Fruit fly (Drosophila melanogaster) whole organism, prepupa: Measurements from ENCODE around the gene Tbh.

Source experiments
- CG11294 ChIP-seq: fragments of 200-800 bp; sonication (Bioruptor generic); IDR thresholded peaks from 2 replicates; pipeline ENCODE4 v1.3.6; 2022; ENCODE audit warnings: missing biosample characterization, missing genetic modification characterization
- CG16779 ChIP-seq: fragments of 200-800 bp; sonication (Bioruptor generic); optimal IDR thresholded peaks from 3 replicates; lab custom pipeline; 2017; ENCODE audit warnings: missing biosample characterization, mild to moderate bottlenecking, missing genetic modification characterization
- CG31627 ChIP-seq: fragments of 200-800 bp; sonication (Bioruptor generic); optimal IDR thresholded peaks from 3 replicates; lab custom pipeline; 2016; ENCODE audit warnings: missing biosample characterization, missing genetic modification characterization
- CG4318 ChIP-seq: fragments of 200-800 bp; sonication (Bioruptor generic); optimal IDR thresholded peaks from 3 replicates; lab custom pipeline; 2017; ENCODE audit warnings: missing biosample characterization, mild to moderate bottlenecking, missing genetic modification characterization
- Ets96B ChIP-seq: fragments of 200-800 bp; optimal IDR thresholded peaks from 2 replicates; lab custom pipeline; 2019; ENCODE audit warnings: missing biosample characterization, mild to moderate bottlenecking, missing genetic modification characterization, moderate library complexity
- Hr38 ChIP-seq: sonication (Bioruptor generic); optimal IDR thresholded peaks from 2 replicates; lab custom pipeline; 2016; ENCODE audit warnings: missing biosample characterization, missing genetic modification characterization
- Hr39 ChIP-seq: fragments of 200-800 bp; sonication (Bioruptor generic); optimal IDR thresholded peaks from 2 replicates; lab custom pipeline; 2016; ENCODE audit warnings: missing biosample characterization, missing genetic modification characterization
- Lpt ChIP-seq: fragments of 200-800 bp; sonication (Bioruptor generic); optimal IDR thresholded peaks from 3 replicates; lab custom pipeline; 2016; ENCODE audit warnings: missing biosample characterization, missing genetic modification characterization
- OdsH ChIP-seq: fragments of 200-800 bp; sonication (Bioruptor generic); optimal IDR thresholded peaks from 3 replicates; lab custom pipeline; 2016; ENCODE audit warnings: missing biosample characterization, missing genetic modification characterization
- Smox ChIP-seq: fragments of 200-800 bp; sonication (Bioruptor generic); optimal IDR thresholded peaks from 3 replicates; lab custom pipeline; 2016; ENCODE audit warnings: missing biosample characterization, missing genetic modification characterization
- Sox102F ChIP-seq: fragments of 200-800 bp; sonication (Bioruptor generic); optimal IDR thresholded peaks from 2 replicates; lab custom pipeline; 2016; ENCODE audit warnings: missing biosample characterization, mild to moderate bottlenecking, missing genetic modification characterization
- Sox14 ChIP-seq: fragments of 200-800 bp; sonication (Bioruptor generic); optimal IDR thresholded peaks from 3 replicates; lab custom pipeline; 2016; ENCODE audit warnings: missing biosample characterization, missing genetic modification characterization
- eg ChIP-seq: fragments of 200-800 bp; sonication (Bioruptor generic); IDR thresholded peaks from 3 replicates; pipeline ENCODE4 v1.3.6; 2022; ENCODE audit warnings: missing biosample characterization, missing genetic modification characterization
- topi ChIP-seq: fragments of 200-800 bp; sonication (Bioruptor generic); optimal IDR thresholded peaks from 3 replicates; lab custom pipeline; 2016; ENCODE audit warnings: missing biosample characterization, missing genetic modification characterization

DNA sequence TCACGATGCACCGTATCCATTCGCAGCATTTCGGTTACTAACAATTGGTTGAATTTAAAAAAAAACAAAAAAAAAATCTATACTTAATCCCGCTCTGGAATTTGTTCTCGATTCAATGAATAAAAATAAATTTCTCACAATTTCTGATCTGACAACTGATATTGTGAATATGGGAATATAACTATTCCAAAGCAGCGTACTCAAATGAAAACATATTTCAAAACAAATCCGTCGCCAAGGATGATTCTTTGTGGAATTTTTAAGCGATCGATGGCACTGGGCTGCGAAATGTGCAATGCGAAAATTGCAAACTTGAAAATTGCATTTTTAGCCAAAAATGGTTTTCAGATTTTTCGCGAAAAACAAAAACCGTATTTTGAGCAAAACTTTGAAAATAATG is 25.7 kb downstream of the Tbh start, which contains the start of gene CG15333:
- TF ChIP-seq CG16779 (no peak), Hr38 (GFP tag; lab: Kevin White, UChicago) (no peak), Lpt (GFP tag; lab: Kevin White, UChicago) (no peak), Smox (GFP tag; lab: Kevin White, UChicago) (no peak), Hr39 (GFP tag; lab: Kevin White, UChicago) (no peak), CG11294 (GFP tag; lab: Robert Waterston, UW) (no peak), Sox14 (no peak), OdsH (GFP tag; lab: Kevin White, UChicago) (no peak), CG31627 (GFP tag; lab: Kevin White, UChicago) (no peak), topi (GFP tag; lab: Kevin White, UChicago) (no peak), eg (no peak), Ets96B (tag; lab: Kevin White, UChicago) (no peak), CG4318 (GFP tag; lab: Kevin White, UChicago) (no peak), Sox102F (no peak)
